Worm (Caenorhabditis elegans): Measurements from ENCODE around the gene F47C12.7.

DNA sequence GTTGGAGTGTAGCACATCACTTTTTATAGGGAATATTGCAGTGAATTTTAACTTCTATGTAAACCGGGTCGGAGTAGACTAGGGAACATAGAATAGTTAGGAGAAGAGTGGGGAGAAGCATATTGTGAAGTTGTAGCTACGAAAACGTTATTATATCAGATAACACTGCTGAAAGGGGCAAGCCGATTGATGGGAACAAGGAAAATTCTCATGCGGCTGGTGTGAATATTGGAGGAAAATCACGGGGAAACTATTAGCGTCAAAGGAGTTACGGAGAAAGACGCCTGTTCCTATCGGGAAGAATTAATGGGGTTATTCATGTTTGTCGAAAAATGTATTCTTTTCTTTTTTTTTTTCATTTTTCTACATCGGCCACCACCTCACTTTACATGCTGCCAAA is 2.0 kb downstream of the F47C12.7 start, which contains the start of gene F47C12.6:
- TF ChIP-seq flt-1 (GFP tag; IDR thresholded peaks at IDR 0.05) (no peak), klf-2 (GFP tag; conservative IDR thresholded peaks at IDR 0.05) (no peak), ztf-29 (GFP tag; IDR thresholded peaks at IDR 0.05) (no peak), T22C8.4 (GFP tag; IDR thresholded peaks at IDR 0.05) (no peak), ztf-23 (GFP tag; IDR thresholded peaks at IDR 0.05) (no peak), ref-1 (GFP tag; conservative IDR thresholded peaks at IDR 0.05) (no peak)

All from whole organism, midembryonic.